Worm (Caenorhabditis elegans): ENCODE measurements around the gene D1086.17.

- TF ChIP-seq zag-1 (tag; optimal IDR thresholded peaks at IDR 0.05) (no peak), ceh-82 (tag; optimal IDR thresholded peaks at IDR 0.05) (no peak), snpc-4 (tag; optimal IDR thresholded peaks at IDR 0.05) (no peak), nhr-10 (tag; optimal IDR thresholded peaks at IDR 0.05) (no peak), aly-2 (tag; optimal IDR thresholded peaks at IDR 0.05) (no peak), dmd-4 (tag; optimal IDR thresholded peaks at IDR 0.05) (no peak), nhr-237 (tag; optimal IDR thresholded peaks at IDR 0.05) (no peak), unc-62 (GFP tag; optimal IDR thresholded peaks at IDR 0.05) (no peak), nhr-25 (tag; optimal IDR thresholded peaks at IDR 0.05) (no peak), nhr-129 (tag; optimal IDR thresholded peaks at IDR 0.05) (no peak), peb-1 (tag; optimal IDR thresholded peaks at IDR 0.05) (no peak), nhr-21 (tag; optimal IDR thresholded peaks at IDR 0.05) (no peak), ama-1 (optimal IDR thresholded peaks at IDR 0.05) (no peak), R02D3.7 (tag; optimal IDR thresholded peaks at IDR 0.05) (no peak)
Measured at ce11 chrV:14064422-14064821, 3.2 kb upstream of the D1086.17 start, which contains the start of gene D1086.21.

All from whole organism, L2 larva.